Fruit fly (Drosophila melanogaster) S2 (cell line): ENCODE measurements around the gene CG4770.
A peak's percentile ranks its signal among the peaks of the same experiment; 100 is the strongest.

Source experiments
- CG8478 ChIP-seq: fragments of >200 bp; optimal IDR thresholded peaks from 2 replicates; lab custom pipeline; 2018
- CTCF ChIP-seq, 2 experiments: fragments of >200 bp; optimal IDR thresholded peaks; 2 replicates each; lab custom pipeline; 2018

CG4770 gene

dm6 chr3R:19902926-19903739 is 15.2 kb upstream of the CG4770 start, which contains the start of gene ClpX:
ClpX (minus strand) TSS chr3R:19903689.
- TF ChIP-seq CTCF (optimal IDR thresholded peaks at IDR 0.05; lab: Kevin White, UChicago) (no peak), CG8478 (lab: Kevin White, UChicago) (no peak)

- peak in 1 of 2 experiments; percentile 9 for TF ChIP-seq CTCF (optimal IDR thresholded peaks at IDR 0.05; lab: Kevin White, UChicago)
- TF ChIP-seq CG8478 (lab: Kevin White, UChicago), result no peak
These were observed 13.4 kb upstream of the CG4770 start, which contains the start of the genes Surf6 and RhoGAP92B for dm6 chr3R:19904865-19905373. Surf6 (minus strand) TSS chr3R:19904868. RhoGAP92B (plus strand) TSS chr3R:19905164.

DNA sequence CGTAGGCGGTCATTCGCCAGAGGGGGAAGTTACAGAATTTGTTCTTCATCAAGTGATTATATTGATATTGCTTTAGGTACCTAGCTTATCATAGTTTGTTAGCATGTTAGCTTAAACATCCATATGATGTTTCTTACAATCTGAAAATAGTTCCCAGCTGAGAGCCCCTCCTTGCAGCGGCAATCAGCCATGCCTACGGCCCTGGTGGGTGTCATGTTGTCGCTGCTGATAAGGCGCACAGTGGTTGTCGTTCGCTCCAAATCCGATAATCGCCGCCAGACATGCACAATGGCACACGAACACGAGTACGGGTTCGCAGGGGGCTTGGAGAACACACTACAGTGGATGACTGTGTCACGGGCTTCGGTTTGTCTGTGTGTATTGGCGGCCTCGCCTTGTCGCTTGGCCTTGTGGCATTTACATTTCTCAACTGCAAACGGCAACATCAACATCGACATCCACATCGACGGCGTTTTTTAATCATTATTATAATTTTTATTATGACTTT is 12.3 kb upstream of the CG4770 start:
- TF ChIP-seq CTCF (optimal IDR thresholded peaks at IDR 0.05; lab: Kevin White, UChicago), result no peak
- no peak for TF ChIP-seq CG8478 (lab: Kevin White, UChicago)

- TF ChIP-seq CG8478 (lab: Kevin White, UChicago) (no peak), CTCF (optimal IDR thresholded peaks at IDR 0.05; lab: Kevin White, UChicago) (no peak)
These were observed 9.4 kb upstream of the CG4770 start for dm6 chr3R:19908863-19909343.

dm6 chr3R:19909541-19910182 is 8.6 kb upstream of the CG4770 start:
- TF ChIP-seq CTCF (optimal IDR thresholded peaks at IDR 0.05; lab: Kevin White, UChicago), result no peak
- TF ChIP-seq CG8478 (lab: Kevin White, UChicago), result no peak

DNA sequence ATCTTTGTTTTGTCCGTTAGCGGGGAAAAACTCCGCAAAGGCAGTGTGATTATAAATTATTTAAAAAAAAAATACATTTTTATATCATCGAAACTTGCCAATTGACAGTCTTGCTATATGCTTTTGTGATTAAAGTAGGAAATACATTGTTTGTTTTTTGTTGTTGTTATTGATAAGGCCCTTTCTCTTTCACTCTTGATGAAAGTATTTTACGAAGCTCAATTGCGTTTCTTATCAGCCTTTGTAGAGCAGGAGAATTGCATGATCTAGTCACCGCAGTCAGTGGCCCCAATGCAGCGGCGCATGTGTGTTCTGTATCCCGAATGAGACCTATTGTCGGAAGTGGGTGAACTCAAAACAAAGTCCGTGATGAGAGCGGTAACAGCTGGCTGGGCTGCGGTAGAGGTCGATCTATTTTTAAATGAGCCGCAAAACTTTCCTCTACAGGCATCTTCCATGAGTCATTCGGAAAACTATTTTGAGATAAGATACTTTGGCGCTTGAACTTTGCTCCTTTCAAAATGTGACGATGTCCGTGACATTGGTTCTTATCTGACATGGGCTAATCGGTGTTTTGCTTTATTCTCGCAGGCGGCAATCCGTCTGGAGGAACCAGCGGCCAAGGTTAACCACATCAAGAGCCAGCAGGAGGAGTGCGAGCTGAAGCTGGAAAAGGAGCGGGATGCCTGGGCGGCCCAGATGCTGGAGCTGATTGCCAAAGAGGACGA is 7.8 kb upstream of the CG4770 start:
- no peak for TF ChIP-seq CTCF (optimal IDR thresholded peaks at IDR 0.05; lab: Kevin White, UChicago)
- TF ChIP-seq CG8478 (lab: Kevin White, UChicago), result no peak

DNA sequence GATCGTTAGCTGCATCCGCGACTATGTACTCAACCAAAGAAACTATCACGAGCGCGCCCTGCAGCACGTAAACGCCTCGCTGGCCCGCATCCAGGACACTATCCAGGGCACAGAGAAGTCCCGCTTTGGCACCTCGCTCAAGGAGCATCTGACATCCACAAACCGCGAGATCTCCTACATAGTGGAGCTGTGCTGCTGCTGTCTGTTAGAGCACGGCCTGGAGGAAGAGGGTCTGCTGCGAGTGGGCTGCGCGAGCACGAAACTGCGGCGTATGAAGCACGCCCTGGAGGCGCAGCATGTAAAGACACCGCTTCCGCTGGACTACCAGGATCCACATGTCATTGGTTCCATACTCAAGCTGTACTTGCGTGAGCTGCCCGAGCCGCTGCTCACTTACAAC is 7.3 kb upstream of the CG4770 start:
- TF ChIP-seq CTCF (optimal IDR thresholded peaks at IDR 0.05; lab: Kevin White, UChicago) (no peak), CG8478 (lab: Kevin White, UChicago) (no peak)

dm6 chr3R:19915312-19915711 is 3.0 kb upstream of the CG4770 start, which contains the start of the genes Xport-A and Xport-B:
Xport-A (minus strand) TSS chr3R:19915412.
Xport-B (minus strand) TSS chr3R:19915412.
- no peak for TF ChIP-seq CTCF (optimal IDR thresholded peaks at IDR 0.05; lab: Kevin White, UChicago)
- no peak for TF ChIP-seq CG8478 (lab: Kevin White, UChicago)

DNA sequence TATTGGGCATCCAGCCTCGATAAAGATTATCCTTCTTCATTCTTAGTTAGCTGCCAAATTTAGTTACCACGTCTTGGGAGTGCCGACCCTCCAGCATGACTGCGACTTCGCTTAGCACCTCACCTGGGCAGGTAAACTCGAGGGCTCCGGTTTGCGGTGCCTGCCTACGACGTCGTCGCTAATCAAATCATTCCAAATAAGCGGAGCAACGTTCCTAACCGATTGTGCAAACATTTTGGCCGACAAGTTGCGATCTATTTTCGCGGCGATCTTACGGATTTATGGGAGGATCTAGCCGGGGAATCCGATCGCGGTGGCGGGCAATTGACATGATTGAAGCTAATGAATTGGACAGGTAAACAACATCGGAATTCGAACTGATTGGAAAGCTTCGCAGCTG is 568 bp upstream of the CG4770 start, which contains the start of gene CG4465:
Gene CG4465, minus strand, starts transcription at position 101 of the 400 bp plus-strand sequence.
- TF ChIP-seq CG8478 (lab: Kevin White, UChicago) (no peak), CTCF (optimal IDR thresholded peaks at IDR 0.05; lab: Kevin White, UChicago) (no peak)

DNA sequence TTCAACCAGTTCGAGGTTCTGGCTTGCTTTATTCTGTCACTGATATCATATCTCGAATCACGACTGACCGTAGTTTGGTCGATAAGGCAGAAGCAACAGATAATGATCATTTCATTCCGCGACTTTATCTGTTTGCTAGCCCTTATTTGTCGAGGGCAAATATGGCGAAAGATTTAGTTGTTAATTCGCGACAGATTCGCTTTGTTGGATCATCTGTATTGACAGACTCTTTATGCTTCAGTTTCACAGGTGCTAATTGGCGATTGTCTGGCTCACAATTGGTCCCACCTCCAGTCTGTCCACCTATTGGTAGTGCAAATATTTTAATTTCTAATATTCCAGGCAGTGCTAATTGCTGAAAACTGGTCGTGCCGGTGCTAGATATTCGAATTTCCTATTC is 6.0 kb downstream of the CG4770 start:
- TF ChIP-seq CTCF (optimal IDR thresholded peaks at IDR 0.05; lab: Kevin White, UChicago) (no peak), CG8478 (lab: Kevin White, UChicago) (no peak)

dm6 chr3R:19925271-19925670 is 7.0 kb downstream of the CG4770 start, which contains the start of gene CG4462:
CG4462 (minus strand) TSS chr3R:19925371.
- TF ChIP-seq CG8478 (lab: Kevin White, UChicago) (no peak), CTCF (optimal IDR thresholded peaks at IDR 0.05; lab: Kevin White, UChicago) (no peak)

DNA sequence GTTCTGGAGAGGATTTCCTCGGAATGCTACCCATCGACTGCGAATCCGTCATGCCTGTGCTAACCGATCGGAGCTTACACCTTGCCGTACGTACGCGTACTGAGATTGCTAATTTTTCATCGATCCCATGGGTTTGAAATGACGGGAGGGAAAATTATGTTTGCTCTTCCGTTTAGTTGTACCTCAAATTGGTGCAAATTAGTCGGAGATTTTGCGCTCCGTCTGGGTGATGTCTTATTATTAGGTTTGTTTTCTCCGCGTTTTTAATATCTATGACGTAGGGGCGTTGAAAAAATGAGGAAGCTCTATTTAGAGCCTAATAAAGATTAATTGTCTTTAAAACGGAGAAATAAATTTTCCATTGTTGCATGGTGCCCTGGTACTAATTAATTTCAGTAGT is 10.2 kb downstream of the CG4770 start, which contains the start of gene CG4459:
Gene CG4459, minus strand, starts transcription at position 101 of the 400 bp plus-strand sequence.
- no peak for TF ChIP-seq CG8478 (lab: Kevin White, UChicago)
- TF ChIP-seq CTCF (optimal IDR thresholded peaks at IDR 0.05; lab: Kevin White, UChicago), result no peak

DNA sequence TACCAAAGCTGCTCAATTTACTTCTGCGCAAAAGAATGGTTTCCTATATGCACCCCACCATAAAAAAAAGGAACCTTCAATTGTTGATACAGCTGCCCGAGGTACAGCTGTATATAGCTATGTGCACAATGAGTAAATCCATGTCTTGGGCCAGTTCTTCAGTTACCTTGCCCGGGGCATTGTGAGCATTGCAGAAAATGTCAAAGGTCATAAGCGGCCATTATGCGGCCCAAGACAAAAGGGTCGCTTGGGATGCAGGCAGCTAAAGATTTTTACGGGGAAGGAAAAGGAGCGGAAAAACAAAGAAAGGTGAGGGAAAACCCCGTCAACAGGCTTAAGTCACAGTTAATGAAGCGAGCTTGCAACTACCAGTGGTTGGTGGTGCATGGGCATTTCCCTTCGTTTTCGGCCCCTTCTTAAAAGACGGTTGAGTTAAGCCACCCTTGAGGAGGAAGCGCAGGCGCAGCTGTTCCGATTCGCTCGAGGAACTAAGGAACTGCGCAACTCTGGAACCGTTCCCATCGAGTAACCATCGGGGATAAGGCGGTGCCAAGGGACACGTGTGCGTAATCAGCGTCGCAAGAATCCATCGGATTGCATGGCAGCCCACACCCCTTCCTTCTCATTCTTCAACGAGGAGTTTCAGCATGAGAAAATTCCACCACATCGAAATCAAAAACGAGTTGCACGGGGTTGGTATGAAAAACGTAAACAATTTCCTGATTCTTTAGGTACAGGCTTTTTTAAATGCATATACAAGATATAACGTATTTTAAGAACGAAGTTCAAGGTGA is 12.8 kb downstream of the CG4770 start:
- TF ChIP-seq CTCF (optimal IDR thresholded peaks at IDR 0.05; lab: Kevin White, UChicago), result no peak
- no peak for TF ChIP-seq CG8478 (lab: Kevin White, UChicago)
